Worm (Caenorhabditis elegans): Measurements from ENCODE around the gene csn-6.
A peak's percentile ranks its signal among the peaks of the same experiment; 100 is the strongest.

The csn-6 gene

ce11 chrIV:13327064-13327463 is 26.4 kb downstream of the csn-6 start (continued):
- TF ChIP-seq nhr-48 (tag; optimal IDR thresholded peaks at IDR 0.05) (peak; percentile 67), php-3 (GFP tag; IDR thresholded peaks at IDR 0.05) (peak; percentile 83), nhr-77 (tag; optimal IDR thresholded peaks at IDR 0.05) (peak; percentile 91), nhr-28 (tag; optimal IDR thresholded peaks at IDR 0.05) (peak; percentile 89), T20F7.1 (GFP tag; optimal IDR thresholded peaks at IDR 0.05) (peak; percentile 35)

ce11 chrIV:13328059-13328458 is 27.4 kb downstream of the csn-6 start, which contains the start of gene far-6:
Gene far-6 (plus strand): TSS chrIV:13328359.
- TF ChIP-seq cey-2 (tag; optimal IDR thresholded peaks at IDR 0.05; ENCODE audit: borderline replicate concordance, insufficient read depth) (no peak), lir-3 (tag; optimal IDR thresholded peaks at IDR 0.05) (no peak), ZK546.5 (tag; optimal IDR thresholded peaks at IDR 0.05) (no peak), unc-130 (GFP tag; optimal IDR thresholded peaks at IDR 0.05) (no peak), zfp-2 (tag; optimal IDR thresholded peaks at IDR 0.05) (no peak)

DNA sequence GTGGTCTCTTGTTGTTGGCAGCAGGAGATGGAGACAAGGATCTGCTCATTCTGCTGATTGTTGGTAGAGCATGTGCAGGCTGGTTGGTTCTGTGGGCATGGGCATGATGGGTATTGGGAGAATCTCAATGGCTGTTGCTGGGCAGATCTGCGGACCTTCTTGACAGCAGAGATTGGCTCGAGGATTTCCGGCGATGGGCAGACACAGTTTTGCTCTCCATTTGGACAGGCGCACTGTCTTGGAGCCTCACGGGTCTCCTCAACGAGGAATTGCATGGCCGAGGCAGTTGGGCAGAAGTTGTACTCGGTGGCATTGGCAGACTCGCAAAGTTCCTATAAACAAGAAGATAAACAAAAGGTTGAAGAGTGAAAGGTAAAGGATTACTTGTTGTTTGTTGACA is 29.9 kb downstream of the csn-6 start:
- TF ChIP-seq mxl-3 (GFP tag; optimal IDR thresholded peaks at IDR 0.05) (peak; percentile 12), hmg-1.1 (GFP tag; IDR thresholded peaks at IDR 0.05) (0 out of 2 replicates have a peak, but pooled peaks have one; percentile 18), set-16 (GFP tag; IDR thresholded peaks at IDR 0.05) (peak; percentile 57), nhr-42 (GFP tag; IDR thresholded peaks at IDR 0.05) (no peak)

ce11 chrIV:13331285-13331684 is 30.7 kb downstream of the csn-6 start, which contains the start of gene pqn-74:
Gene pqn-74 (minus strand): TSS chrIV:13331406.
- TF ChIP-seq pqm-1 (tag; optimal IDR thresholded peaks at IDR 0.05): no peak
- TF ChIP-seq set-16 (GFP tag; IDR thresholded peaks at IDR 0.05): peak; percentile 85

DNA sequence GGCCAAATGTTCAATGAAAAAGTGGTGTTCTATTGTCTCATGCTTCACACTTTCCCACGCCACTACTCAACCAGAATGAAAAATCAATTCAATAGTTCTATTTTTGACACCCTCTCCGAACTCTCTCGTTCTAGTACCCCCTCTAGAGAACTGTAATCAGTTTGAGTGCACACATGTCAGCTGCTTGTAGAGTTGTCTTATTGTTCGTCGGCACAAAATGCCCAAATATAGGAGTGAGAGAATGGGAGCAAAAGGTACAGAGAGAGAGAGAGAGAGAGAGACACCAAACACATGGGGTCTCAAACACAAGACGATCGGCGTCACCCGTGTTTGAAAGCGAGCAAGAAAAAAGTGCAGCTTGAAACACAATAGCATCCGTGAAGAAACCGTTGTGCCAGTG is 33.7 kb downstream of the csn-6 start:
- TF ChIP-seq ceh-32 (tag; optimal IDR thresholded peaks at IDR 0.05; ENCODE audit: poor library complexity) (no peak), nhr-77 (tag; optimal IDR thresholded peaks at IDR 0.05) (peak; percentile 0), hlh-11 (tag; optimal IDR thresholded peaks at IDR 0.05) (peak; percentile 16), dve-1 (tag; optimal IDR thresholded peaks at IDR 0.05; ENCODE audit: insufficient read depth) (peak; percentile 41), hlh-30 (tag; optimal IDR thresholded peaks at IDR 0.05; ENCODE audit: insufficient read depth) (peak; percentile 48), gei-8 (GFP tag; optimal IDR thresholded peaks at IDR 0.05) (no peak), zip-2 (tag; optimal IDR thresholded peaks at IDR 0.05) (no peak), hif-1 (tag; optimal IDR thresholded peaks at IDR 0.05) (peak in 1 of 2 experiments; percentile 27), T26A8.4 (GFP tag; IDR thresholded peaks at IDR 0.05) (peak; percentile 28), php-3 (GFP tag; IDR thresholded peaks at IDR 0.05) (0 out of 2 replicates have a peak, but pooled peaks have one; percentile 29), sdz-12 (GFP tag; optimal IDR thresholded peaks at IDR 0.05) (no peak), lin-1 (GFP tag; IDR thresholded peaks at IDR 0.05) (no peak), T20F7.1 (GFP tag; optimal IDR thresholded peaks at IDR 0.05) (no peak), dmd-6 (GFP tag; IDR thresholded peaks at IDR 0.05) (peak; percentile 53), nhr-6 (tag; optimal IDR thresholded peaks at IDR 0.05) (no peak), pqm-1 (tag; optimal IDR thresholded peaks at IDR 0.05) (peak; percentile 11), skn-1 (tag; optimal IDR thresholded peaks at IDR 0.05) (no peak), fos-1 (tag; optimal IDR thresholded peaks at IDR 0.05) (no peak), unc-62 (GFP tag; optimal IDR thresholded peaks at IDR 0.05 in 1 of 2) (peak in 1 of 2 experiments; percentile 76), unc-62 (tag; optimal IDR thresholded peaks at IDR 0.05) (no peak), lin-15B (tag; optimal IDR thresholded peaks at IDR 0.05) (no peak), ceh-82 (tag; optimal IDR thresholded peaks at IDR 0.05) (no peak), lin-39 (tag; optimal IDR thresholded peaks at IDR 0.05) (no peak), hmg-1.1 (GFP tag; IDR thresholded peaks at IDR 0.05) (no peak), egl-43 (GFP tag; IDR thresholded peaks at IDR 0.05) (no peak), F10B5.3 (tag; optimal IDR thresholded peaks at IDR 0.05) (no peak), pha-4 (GFP tag; IDR thresholded peaks at IDR 0.05) (no peak), pha-4 (tag; optimal IDR thresholded peaks at IDR 0.05) (no peak), nhr-28 (tag; optimal IDR thresholded peaks at IDR 0.05) (peak; percentile 77), R02D3.7 (tag; optimal IDR thresholded peaks at IDR 0.05) (no peak), daf-16 (GFP tag; optimal IDR thresholded peaks at IDR 0.05) (no peak), daf-16 (tag; optimal IDR thresholded peaks at IDR 0.05) (peak; percentile 11)

Data from whole organism, L4 larva.